Worm (Caenorhabditis elegans): ENCODE measurements around the gene F49C12.12.
A peak's percentile ranks its signal among the peaks of the same experiment; 100 is the strongest.

F49C12.12 gene

DNA sequence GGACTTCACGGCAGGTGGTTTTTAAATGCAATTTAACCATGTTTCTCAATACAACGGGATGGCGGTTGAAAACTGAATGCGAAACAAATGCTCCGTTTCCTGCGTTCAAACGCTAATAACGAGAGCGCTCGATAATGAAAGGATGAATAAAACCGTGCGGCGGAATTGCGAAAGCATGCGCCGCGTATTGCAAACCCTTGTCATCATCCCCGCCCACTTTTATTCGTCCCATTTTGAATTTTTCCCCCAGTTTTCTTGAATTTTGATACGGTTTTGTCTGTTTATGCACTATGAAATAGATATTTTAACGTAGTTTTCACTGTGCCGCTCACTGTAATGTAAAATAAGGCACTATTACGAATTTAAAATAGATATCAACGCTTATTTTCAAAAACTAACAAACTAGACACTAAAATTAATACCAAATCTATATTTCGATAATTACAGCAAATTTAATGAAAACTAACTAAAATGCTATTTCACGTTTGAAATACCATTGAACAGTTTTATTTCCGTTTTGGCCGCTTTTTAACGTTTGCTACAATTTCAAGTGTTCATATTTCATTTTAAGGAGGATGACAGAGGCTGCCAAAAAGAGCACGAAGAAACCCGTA lies 4.7 kb downstream of the F49C12.12 start, which contains the start of the genes F49C12.9 and rpn-7 (continued):
- TF ChIP-seq K11D2.4 (GFP tag; IDR thresholded peaks at IDR 0.05) (no peak), hmg-1.2 (GFP tag; IDR thresholded peaks at IDR 0.05) (peak; percentile 22; the same call in 1 of the 2 replicates), nhr-120 (GFP tag; IDR thresholded peaks at IDR 0.05) (no peak), zim-3 (tag; optimal IDR thresholded peaks at IDR 0.05) (no peak), T26A5.8 (tag; optimal IDR thresholded peaks at IDR 0.05) (no peak), F39B2.1 (GFP tag; IDR thresholded peaks at IDR 0.05) (no peak), lsl-1 (GFP tag; optimal IDR thresholded peaks at IDR 0.05) (no peak), ceh-27 (GFP tag; optimal IDR thresholded peaks at IDR 0.05) (no peak), Y95B8A.8 (GFP tag; IDR thresholded peaks at IDR 0.05) (no peak), ztf-22 (GFP tag; optimal IDR thresholded peaks at IDR 0.05) (no peak), mxl-1 (tag; optimal IDR thresholded peaks at IDR 0.05) (no peak), mcd-1 (GFP tag; IDR thresholded peaks at IDR 0.05) (no peak; the same call in 1 of the 2 replicates), K12H6.12 (tag; optimal IDR thresholded peaks at IDR 0.05) (no peak), lin-54 (GFP tag; optimal IDR thresholded peaks at IDR 0.05) (peak; percentile 8), F33H1.4 (GFP tag; IDR thresholded peaks at IDR 0.05) (no peak), die-1 (tag; optimal IDR thresholded peaks at IDR 0.05) (no peak), ceh-91 (GFP tag; IDR thresholded peaks at IDR 0.05) (no peak), let-526 (GFP tag; IDR thresholded peaks at IDR 0.05) (no peak), ekl-4 (GFP tag; IDR thresholded peaks at IDR 0.05) (no peak), snpc-1.3 (tag; optimal IDR thresholded peaks at IDR 0.05; ENCODE audit: insufficient read depth) (no peak), Y67H2A.10 (GFP tag; conservative IDR thresholded peaks at IDR 0.05) (no peak), egrh-3 (GFP tag; IDR thresholded peaks at IDR 0.05) (no peak), dox-1 (GFP tag; IDR thresholded peaks at IDR 0.05) (0 out of 2 replicates have a peak, but pooled peaks have one; percentile 30), lsy-27 (tag; optimal IDR thresholded peaks at IDR 0.05; ENCODE audit: borderline replicate concordance, insufficient read depth) (no peak), dpl-1 (GFP tag; optimal IDR thresholded peaks at IDR 0.05) (no peak), snpc-3.4 (tag; optimal IDR thresholded peaks at IDR 0.05) (peak; percentile 10), cebp-1 (GFP tag; IDR thresholded peaks at IDR 0.05) (peak; percentile 21; the same call in 1 of the 2 replicates), cebp-1 (tag; optimal IDR thresholded peaks at IDR 0.05) (peak; percentile 79), T07F8.4 (tag; optimal IDR thresholded peaks at IDR 0.05) (no peak), F55B11.4 (tag; optimal IDR thresholded peaks at IDR 0.05; ENCODE audit: borderline replicate concordance, insufficient read depth) (no peak), hlh-12 (tag; optimal IDR thresholded peaks at IDR 0.05) (no peak), rpc-1 (optimal IDR thresholded peaks at IDR 0.05) (peak; percentile 9), rpc-1 (tag; optimal IDR thresholded peaks at IDR 0.05) (no peak), ama-1 (optimal IDR thresholded peaks at IDR 0.05) (no peak), ama-1 (GFP tag; optimal IDR thresholded peaks at IDR 0.05) (no peak), rec-8 (tag; optimal IDR thresholded peaks at IDR 0.05) (no peak), bed-2 (GFP tag; IDR thresholded peaks at IDR 0.05) (no peak), ceh-58 (GFP tag; IDR thresholded peaks at IDR 0.05) (no peak), egl-44 (GFP tag; IDR thresholded peaks at IDR 0.05) (no peak), repo-1 (tag; optimal IDR thresholded peaks at IDR 0.05) (no peak), nfyb-1 (GFP tag; IDR thresholded peaks at IDR 0.05) (no peak), F52B5.7 (tag; optimal IDR thresholded peaks at IDR 0.05) (no peak), lin-40 (tag; optimal IDR thresholded peaks at IDR 0.05) (no peak), ztf-3 (GFP tag; optimal IDR thresholded peaks at IDR 0.05) (no peak), D2030.7 (GFP tag; IDR thresholded peaks at IDR 0.05) (peak; percentile 29; the same call in 1 of the 2 replicates), Y56A3A.18 (GFP tag; IDR thresholded peaks at IDR 0.05) (no peak), lag-1 (GFP tag; IDR thresholded peaks at IDR 0.05) (no peak), attf-5 (GFP tag; optimal IDR thresholded peaks at IDR 0.05) (no peak), hmg-20 (GFP tag; IDR thresholded peaks at IDR 0.05) (no peak)
